Fruit fly (Drosophila melanogaster): Measurements from ENCODE around the gene Non2.

Gene Non2

dm6 chr3L:2734363-2735160 lies 32.2 kb upstream of the Non2 start (continued):
- TF ChIP-seq Nf-YC (tag; optimal IDR thresholded peaks at IDR 0.05): no peak
- TF ChIP-seq CG6683 (GFP tag; optimal IDR thresholded peaks at IDR 0.05): peak; percentile 3
- peak; percentile 14; the same call in 1 of the 3 replicates for TF ChIP-seq CG34422 (GFP tag; IDR thresholded peaks at IDR 0.05)
- no peak for TF ChIP-seq HmgD (GFP tag; optimal IDR thresholded peaks at IDR 0.05)
- TF ChIP-seq CG1603 (tag; optimal IDR thresholded peaks at IDR 0.05): no peak
- TF ChIP-seq CG3163 (GFP tag; optimal IDR thresholded peaks at IDR 0.05): no peak
- no peak for TF ChIP-seq CG10274 (GFP tag; optimal IDR thresholded peaks at IDR 0.05)
- no peak for TF ChIP-seq ci (GFP tag; IDR thresholded peaks at IDR 0.05)
- TF ChIP-seq ind (GFP tag; optimal IDR thresholded peaks at IDR 0.05): no peak
- no peak for TF ChIP-seq shn (GFP tag; optimal IDR thresholded peaks at IDR 0.05)
- TF ChIP-seq Blimp-1 (GFP tag; optimal IDR thresholded peaks at IDR 0.05): peak; percentile 46
- no peak for TF ChIP-seq CG10209 (GFP tag; optimal IDR thresholded peaks at IDR 0.05)
- no peak for TF ChIP-seq CG34224 (GFP tag; IDR thresholded peaks at IDR 0.05; ENCODE audit: partially characterized antibody)
- TF ChIP-seq Asciz (GFP tag; optimal IDR thresholded peaks at IDR 0.05): peak; percentile 46
- TF ChIP-seq CG11504 (tag; optimal IDR thresholded peaks at IDR 0.05): no peak
- TF ChIP-seq CG6791 (GFP tag; IDR thresholded peaks at IDR 0.05; ENCODE audit: partially characterized antibody): no peak
- no peak for TF ChIP-seq eyg (GFP tag; optimal IDR thresholded peaks at IDR 0.05)
- TF ChIP-seq CG14860 (GFP tag; IDR thresholded peaks at IDR 0.05; ENCODE audit: partially characterized antibody): no peak
- no peak for TF ChIP-seq CG9609 (GFP tag; optimal IDR thresholded peaks at IDR 0.05)
- TF ChIP-seq CG18764 (GFP tag; optimal IDR thresholded peaks at IDR 0.05): no peak
- no peak for TF ChIP-seq CG8281 (tag; optimal IDR thresholded peaks at IDR 0.05)
- no peak for TF ChIP-seq CG13424 (tag; optimal IDR thresholded peaks at IDR 0.05)
- no peak for TF ChIP-seq CG10366 (GFP tag; IDR thresholded peaks at IDR 0.05)
- TF ChIP-seq CG5953 (GFP tag; IDR thresholded peaks at IDR 0.05): no peak
- TF ChIP-seq mld (GFP tag; IDR thresholded peaks at IDR 0.05; ENCODE audit: partially characterized antibody): no peak
- TF ChIP-seq Side (GFP tag; optimal IDR thresholded peaks at IDR 0.05): no peak
- no peak for TF ChIP-seq Bteb2 (GFP tag; optimal IDR thresholded peaks at IDR 0.05)
- TF ChIP-seq tgo (GFP tag; IDR thresholded peaks at IDR 0.05): 0 out of 3 replicates have a peak, but pooled peaks have one; percentile 21
- no peak for TF ChIP-seq CG10654 (GFP tag; optimal IDR thresholded peaks at IDR 0.05)
- no peak for TF ChIP-seq sob (GFP tag; IDR thresholded peaks at IDR 0.05)
- TF ChIP-seq Neu2 (GFP tag; optimal IDR thresholded peaks at IDR 0.05; ENCODE audit: borderline replicate concordance): no peak
- no peak for TF ChIP-seq Taf1 (GFP tag; IDR thresholded peaks at IDR 0.05)
- no peak for TF ChIP-seq chif (GFP tag; optimal IDR thresholded peaks at IDR 0.05)
- no peak for TF ChIP-seq gro (GFP tag; optimal IDR thresholded peaks at IDR 0.05)
- TF ChIP-seq CG11723 (GFP tag; optimal IDR thresholded peaks at IDR 0.05): no peak
- no peak for TF ChIP-seq HLH3B (GFP tag; IDR thresholded peaks at IDR 0.05)
- peak; percentile 61 for TF ChIP-seq sug (tag; optimal IDR thresholded peaks at IDR 0.05)
- no peak for TF ChIP-seq CG2129 (GFP tag; IDR thresholded peaks at IDR 0.05; ENCODE audit: partially characterized antibody)
- no peak for TF ChIP-seq Atf3 (GFP tag; optimal IDR thresholded peaks at IDR 0.05)
- no peak for TF ChIP-seq CG7745 (tag; optimal IDR thresholded peaks at IDR 0.05)
- TF ChIP-seq lola (GFP tag; optimal IDR thresholded peaks at IDR 0.05): no peak
- no peak for TF ChIP-seq sim (GFP tag; IDR thresholded peaks at IDR 0.05)
- TF ChIP-seq CG6272 (GFP tag; IDR thresholded peaks at IDR 0.05): no peak
- TF ChIP-seq CG12942 (GFP tag; optimal IDR thresholded peaks at IDR 0.05): no peak
- no peak for TF ChIP-seq bbx (GFP tag; IDR thresholded peaks at IDR 0.05; ENCODE audit: partially characterized antibody)
- no peak for TF ChIP-seq CG4707 (GFP tag; optimal IDR thresholded peaks at IDR 0.05)
- no peak for TF ChIP-seq p53 (GFP tag; optimal IDR thresholded peaks at IDR 0.05)
- TF ChIP-seq ken (GFP tag; IDR thresholded peaks at IDR 0.05): no peak
- TF ChIP-seq gsb-n (tag; optimal IDR thresholded peaks at IDR 0.05): no peak

All from whole organism, embryonic.